Worm (Caenorhabditis elegans): ENCODE measurements around the gene eftu-2.

- TF ChIP-seq sox-2 (GFP tag; IDR thresholded peaks at IDR 0.05) = no peak
- TF ChIP-seq T23F11.4 (GFP tag; optimal IDR thresholded peaks at IDR 0.05) = no peak
- TF ChIP-seq ama-1 (optimal IDR thresholded peaks at IDR 0.05) = no peak
- no peak for TF ChIP-seq hlh-15 (tag; optimal IDR thresholded peaks at IDR 0.05)
- TF ChIP-seq pha-4 (tag; optimal IDR thresholded peaks at IDR 0.05) = no peak
- no peak for TF ChIP-seq ceh-9 (tag; optimal IDR thresholded peaks at IDR 0.05)
- no peak for TF ChIP-seq pha-2 (tag; optimal IDR thresholded peaks at IDR 0.05)
- TF ChIP-seq fkh-10 (GFP tag; optimal IDR thresholded peaks at IDR 0.05) = no peak
- TF ChIP-seq tbx-2 (tag; optimal IDR thresholded peaks at IDR 0.05) = no peak
These were observed 47.8 kb upstream of the eftu-2 start for ce11 chrIII:5961560-5961959.

Data from whole organism, late embryonic.